Fruit fly (Drosophila melanogaster): Measurements from ENCODE around the gene Tim9a.
A peak's percentile ranks its signal among the peaks of the same experiment; 100 is the strongest.

The Tim9a gene

dm6 chrX:13387373-13387850 lies 2.4 kb downstream of the Tim9a start, which contains the start of the genes Ype and CG1662:
TSS of gene Ype (minus strand) at chrX:13387417.
TSS of gene CG1662 (plus strand) at chrX:13387563.
- TF ChIP-seq CG11398 (GFP tag; optimal IDR thresholded peaks at IDR 0.05) = no peak
- TF ChIP-seq CG4404 (GFP tag; IDR thresholded peaks at IDR 0.05) = peak; percentile 74
- peak; percentile 85 for TF ChIP-seq CG30403 (GFP tag; optimal IDR thresholded peaks at IDR 0.05)
- no peak for TF ChIP-seq ERR (GFP tag; optimal IDR thresholded peaks at IDR 0.05)
- TF ChIP-seq CG9609 (GFP tag; optimal IDR thresholded peaks at IDR 0.05) = peak; percentile 56
- TF ChIP-seq Sry-β (GFP tag; optimal IDR thresholded peaks at IDR 0.05) = no peak
- TF ChIP-seq Hmr (GFP tag; optimal IDR thresholded peaks at IDR 0.05) = peak; percentile 67
- TF ChIP-seq CG7839 (tag; optimal IDR thresholded peaks at IDR 0.05) = peak; percentile 79
- TF ChIP-seq Hand (GFP tag; optimal IDR thresholded peaks at IDR 0.05) = no peak
- peak; percentile 62 for TF ChIP-seq unpg (GFP tag; optimal IDR thresholded peaks at IDR 0.05)
- peak; percentile 71 for TF ChIP-seq dmrt11E (tag; optimal IDR thresholded peaks at IDR 0.05)
- TF ChIP-seq Nf-YA (GFP tag; IDR thresholded peaks at IDR 0.05) = no peak
- TF ChIP-seq CG10321 (GFP tag; IDR thresholded peaks at IDR 0.05) = no peak
- peak; percentile 23 for TF ChIP-seq org-1 (GFP tag; optimal IDR thresholded peaks at IDR 0.05)
- TF ChIP-seq CG12744 (GFP tag; optimal IDR thresholded peaks at IDR 0.05) = peak; percentile 9
- TF ChIP-seq CG1529 (GFP tag; optimal IDR thresholded peaks at IDR 0.05) = peak; percentile 53
- TF ChIP-seq bowl (GFP tag; IDR thresholded peaks at IDR 0.05) = no peak
- peak; percentile 77 for TF ChIP-seq Abd-B (GFP tag; optimal IDR thresholded peaks at IDR 0.05)
- peak; percentile 72 for TF ChIP-seq dysf (GFP tag; IDR thresholded peaks at IDR 0.05)
- TF ChIP-seq pb (GFP tag; optimal IDR thresholded peaks at IDR 0.05) = peak; percentile 42
- peak; percentile 69 for TF ChIP-seq CG10654 (GFP tag; optimal IDR thresholded peaks at IDR 0.05)
- TF ChIP-seq ham (GFP tag; IDR thresholded peaks at IDR 0.05) = no peak
- peak; percentile 41 for TF ChIP-seq mirr (GFP tag; optimal IDR thresholded peaks at IDR 0.05)
- no peak for TF ChIP-seq CG12071 (GFP tag; optimal IDR thresholded peaks at IDR 0.05)
- TF ChIP-seq ttk (GFP tag; IDR thresholded peaks at IDR 0.05) = peak; percentile 66
- TF ChIP-seq CG8290 (GFP tag; optimal IDR thresholded peaks at IDR 0.05) = peak; percentile 40
- peak; percentile 27 to 52 for TF ChIP-seq CG8290 (tag; optimal IDR thresholded peaks at IDR 0.05)
- TF ChIP-seq CG14860 (GFP tag; IDR thresholded peaks at IDR 0.05; ENCODE audit: partially characterized antibody) = peak; percentile 66; the same call in 2 of the 3 replicates
- peak; percentile 39 for TF ChIP-seq CG6654 (GFP tag; optimal IDR thresholded peaks at IDR 0.05)
- no peak for TF ChIP-seq CG8478 (optimal IDR thresholded peaks at IDR 0.05)
- peak; percentile 72 for TF ChIP-seq Dip3 (GFP tag; optimal IDR thresholded peaks at IDR 0.05)
- TF ChIP-seq Neu2 (GFP tag; optimal IDR thresholded peaks at IDR 0.05; ENCODE audit: borderline replicate concordance) = no peak
- TF ChIP-seq tna (GFP tag; IDR thresholded peaks at IDR 0.05; ENCODE audit: partially characterized antibody) = no peak; the same call in 1 of the 2 replicates
- TF ChIP-seq Sin3A (optimal IDR thresholded peaks at IDR 0.05) = peak; percentile 76
- peak; percentile 68 for TF ChIP-seq Usf (GFP tag; optimal IDR thresholded peaks at IDR 0.05)
- TF ChIP-seq CG6854 (GFP tag; optimal IDR thresholded peaks at IDR 0.05) = no peak
- TF ChIP-seq wor (GFP tag; IDR thresholded peaks at IDR 0.05) = no peak
- TF ChIP-seq nerfin-1 (tag; optimal IDR thresholded peaks at IDR 0.05) = peak; percentile 66
- no peak for TF ChIP-seq CkIIα-i1 (GFP tag; IDR thresholded peaks at IDR 0.05)
- no peak for TF ChIP-seq CG17568 (GFP tag; optimal IDR thresholded peaks at IDR 0.05)
- no peak for TF ChIP-seq CG32767 (GFP tag; IDR thresholded peaks at IDR 0.05)
- TF ChIP-seq Hmx (GFP tag; optimal IDR thresholded peaks at IDR 0.05) = peak; percentile 43
- TF ChIP-seq kah (GFP tag; optimal IDR thresholded peaks at IDR 0.05) = no peak
- TF ChIP-seq Rfx (GFP tag; IDR thresholded peaks at IDR 0.05) = peak; percentile 80
- TF ChIP-seq Dfd (GFP tag; optimal IDR thresholded peaks at IDR 0.05) = no peak
- TF ChIP-seq lbe (GFP tag; optimal IDR thresholded peaks at IDR 0.05) = peak; percentile 6
- peak; percentile 75 for TF ChIP-seq CG18262 (tag; optimal IDR thresholded peaks at IDR 0.05)
- no peak for TF ChIP-seq CG15073 (GFP tag; optimal IDR thresholded peaks at IDR 0.05)
- peak; percentile 57 for TF ChIP-seq Camta (GFP tag; optimal IDR thresholded peaks at IDR 0.05)
- TF ChIP-seq CG12219 (GFP tag; optimal IDR thresholded peaks at IDR 0.05) = no peak
- no peak for TF ChIP-seq schlank (tag; optimal IDR thresholded peaks at IDR 0.05)
- TF ChIP-seq en (GFP tag; optimal IDR thresholded peaks at IDR 0.05) = peak; percentile 8
- TF ChIP-seq H2.0 (GFP tag; IDR thresholded peaks at IDR 0.05) = peak; percentile 46
